Fruit fly (Drosophila melanogaster): ENCODE results near the gene nes.
A peak's percentile ranks its signal among the peaks of the same experiment; 100 is the strongest.

Gene nes

DNA sequence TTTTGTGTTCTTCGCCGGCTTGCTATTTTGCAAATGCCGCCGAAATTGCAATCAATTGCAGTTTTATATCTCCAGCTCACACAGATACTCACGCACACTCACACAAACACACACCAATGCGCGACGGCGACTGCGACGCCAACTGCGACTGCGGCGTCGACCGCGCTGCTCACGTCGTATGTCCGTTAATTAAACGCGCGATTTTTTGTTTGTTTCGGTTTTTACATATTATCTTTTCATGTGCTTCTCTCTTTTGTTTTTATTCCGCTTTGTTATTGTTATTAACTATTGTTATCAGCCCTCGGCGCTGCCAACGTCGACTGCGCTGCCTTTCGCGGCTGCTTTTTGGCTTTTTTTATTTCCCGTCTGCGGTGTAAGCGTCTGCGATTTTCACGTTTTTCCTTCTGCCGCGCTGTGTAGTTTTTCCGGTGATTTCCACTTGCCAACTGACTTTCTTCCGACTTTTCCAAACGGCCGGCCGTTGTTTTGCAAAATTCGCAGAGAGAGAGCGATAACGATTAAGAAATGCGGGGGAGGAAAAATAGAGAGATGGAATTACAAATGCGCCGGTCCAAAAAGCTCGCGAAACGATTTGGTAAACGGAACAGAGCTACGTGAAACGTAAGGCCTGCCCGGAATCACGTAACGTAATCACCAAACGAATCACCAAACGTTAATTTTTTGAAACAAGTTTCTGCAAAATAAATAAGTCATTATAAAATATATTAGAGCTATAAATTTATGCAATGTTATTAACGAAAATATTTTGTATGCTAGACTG, 25.4 kb downstream of the nes start, which contains the start of gene fz2 (continued):
- peak; percentile 54 for TF ChIP-seq cg (GFP tag; optimal IDR thresholded peaks at IDR 0.05)
- TF ChIP-seq scrt (GFP tag; optimal IDR thresholded peaks at IDR 0.05), result peak; percentile 33
- TF ChIP-seq crol (GFP tag; IDR thresholded peaks at IDR 0.05), result 0 out of 2 replicates have a peak, but pooled peaks have one; percentile 15
- TF ChIP-seq seq (GFP tag; IDR thresholded peaks at IDR 0.05), result peak; percentile 36; the same call in 1 of the 2 replicates
- TF ChIP-seq Bgb (GFP tag; IDR thresholded peaks at IDR 0.05; ENCODE audit: partially characterized antibody), result peak; percentile 35; the same call in 1 of the 2 replicates
- no peak for TF ChIP-seq CG14441 (GFP tag; IDR thresholded peaks at IDR 0.05)
- TF ChIP-seq exex (tag; optimal IDR thresholded peaks at IDR 0.05), result peak; percentile 3
- TF ChIP-seq Camta (GFP tag; optimal IDR thresholded peaks at IDR 0.05), result no peak
- no peak for TF ChIP-seq maf-S (GFP tag; optimal IDR thresholded peaks at IDR 0.05)
- TF ChIP-seq CG12769 (tag; optimal IDR thresholded peaks at IDR 0.05), result no peak
- TF ChIP-seq Fer1 (GFP tag; optimal IDR thresholded peaks at IDR 0.05), result peak; percentile 28
- TF ChIP-seq ranshi (GFP tag; IDR thresholded peaks at IDR 0.05), result no peak
- 0 out of 4 replicates have a peak, but pooled peaks have one; percentile 50 for TF ChIP-seq chinmo (GFP tag; IDR thresholded peaks at IDR 0.05; ENCODE audit: partially characterized antibody)
- peak; percentile 85 for TF ChIP-seq ewg (GFP tag; optimal IDR thresholded peaks at IDR 0.05)
- no peak for TF ChIP-seq tin (GFP tag; optimal IDR thresholded peaks at IDR 0.05)
- TF ChIP-seq Atf-2 (GFP tag; optimal IDR thresholded peaks at IDR 0.05), result no peak
- TF ChIP-seq rib (GFP tag; IDR thresholded peaks at IDR 0.05), result 0 out of 2 replicates have a peak, but pooled peaks have one; percentile 28
- peak; percentile 27 for TF ChIP-seq CG34376 (GFP tag; optimal IDR thresholded peaks at IDR 0.05)
- TF ChIP-seq CG10366 (GFP tag; IDR thresholded peaks at IDR 0.05), result 0 out of 2 replicates have a peak, but pooled peaks have one; percentile 12
- TF ChIP-seq ci (GFP tag; IDR thresholded peaks at IDR 0.05), result 0 out of 3 replicates have a peak, but pooled peaks have one; percentile 7
- peak; percentile 96 for TF ChIP-seq Adf1 (GFP tag; IDR thresholded peaks at IDR 0.05)
- no peak for TF ChIP-seq CG6689 (GFP tag; IDR thresholded peaks at IDR 0.05)
- peak; percentile 5 for TF ChIP-seq CG15514 (GFP tag; optimal IDR thresholded peaks at IDR 0.05)

DNA sequence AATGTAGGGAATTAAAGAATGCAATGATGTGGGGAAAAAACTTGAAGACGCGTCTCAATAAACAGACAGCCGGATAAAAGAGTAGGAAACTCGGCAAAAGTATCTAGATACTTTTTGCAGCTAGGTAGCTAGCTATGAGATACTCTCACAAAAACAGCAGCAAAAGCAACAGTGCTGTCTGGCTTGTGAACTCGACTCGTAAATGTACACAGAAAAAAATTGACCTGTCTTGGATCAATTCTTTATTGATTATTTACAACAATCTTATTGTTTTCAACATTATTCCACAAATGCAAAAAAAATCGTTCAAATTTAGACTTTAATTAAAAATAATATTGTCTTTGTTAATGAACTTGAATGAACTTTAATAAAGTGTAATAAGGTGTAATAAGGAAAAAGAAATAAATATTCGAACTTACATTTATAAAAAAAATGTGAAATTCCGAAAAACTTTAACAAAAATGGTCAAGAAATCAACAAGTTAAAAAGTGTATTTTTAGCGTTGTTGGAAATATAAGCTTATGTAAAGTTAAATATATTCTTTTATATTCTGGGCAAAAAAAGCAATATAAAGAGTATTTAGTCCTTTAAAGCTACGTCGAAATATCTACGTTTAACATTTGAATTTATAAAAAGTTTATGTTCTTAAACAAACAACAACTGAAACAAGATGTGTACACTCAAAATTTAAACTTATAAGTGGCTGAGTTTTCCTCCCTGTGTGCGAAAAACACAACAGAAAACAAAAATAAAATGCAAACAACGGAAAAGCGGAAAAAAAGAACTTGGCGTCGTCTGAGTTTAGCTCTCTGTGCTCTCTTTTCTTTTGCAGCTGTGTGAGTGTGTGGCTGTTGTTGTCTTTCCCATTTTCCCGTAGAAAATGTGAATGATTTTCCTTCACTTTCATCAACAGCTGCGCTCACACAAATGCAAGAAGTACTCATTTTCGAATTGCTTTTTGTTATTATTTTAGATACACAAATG, 26.4 kb downstream of the nes start:
- TF ChIP-seq CG2678 (tag; optimal IDR thresholded peaks at IDR 0.05) (peak; percentile 33), D19B (GFP tag; optimal IDR thresholded peaks at IDR 0.05) (no peak), phol (tag; optimal IDR thresholded peaks at IDR 0.05) (peak; percentile 34), CG10462 (GFP tag; optimal IDR thresholded peaks at IDR 0.05) (no peak), Blimp-1 (GFP tag; optimal IDR thresholded peaks at IDR 0.05) (peak; percentile 22), unpg (GFP tag; optimal IDR thresholded peaks at IDR 0.05) (peak; percentile 23), gem (tag; optimal IDR thresholded peaks at IDR 0.05) (peak; percentile 45), Hr51 (GFP tag; optimal IDR thresholded peaks at IDR 0.05) (peak in 1 of 2 experiments; percentile 12), br (optimal IDR thresholded peaks at IDR 0.05) (no peak), Abd-B (GFP tag; optimal IDR thresholded peaks at IDR 0.05) (peak; percentile 23), Nf-YA (GFP tag; IDR thresholded peaks at IDR 0.05) (no peak), CG6813 (GFP tag; optimal IDR thresholded peaks at IDR 0.05) (no peak), PHDP (tag; optimal IDR thresholded peaks at IDR 0.05) (peak; percentile 14), prd (optimal IDR thresholded peaks at IDR 0.05) (no peak), prd (GFP tag; IDR thresholded peaks at IDR 0.05) (no peak), nom (GFP tag; optimal IDR thresholded peaks at IDR 0.05) (peak; percentile 71), dmrt99B (tag; optimal IDR thresholded peaks at IDR 0.05) (peak; percentile 29), CG2712 (tag; optimal IDR thresholded peaks at IDR 0.05) (peak; percentile 10), Trl (optimal IDR thresholded peaks at IDR 0.05) (peak; percentile 30 to 35), Trl (GFP tag; optimal IDR thresholded peaks at IDR 0.05) (no peak), Ada2b (GFP tag; IDR thresholded peaks at IDR 0.05) (no peak), z (GFP tag; IDR thresholded peaks at IDR 0.05) (0 out of 3 replicates have a peak, but pooled peaks have one; percentile 17), Oli (tag; optimal IDR thresholded peaks at IDR 0.05) (peak; percentile 9)

Measured in whole organism, embryonic.